Worm (Caenorhabditis elegans) whole organism, midembryonic: ENCODE measurements around the gene sun-1.

Experiments
- T22C8.4 ChIP-seq: fragments of 200-800 bp; sonication (Bioruptor generic); IDR thresholded peaks from 2 replicates; pipeline ENCODE4 v1.3.6; 2022; ENCODE audit warnings: missing genetic modification characterization, missing compliant biosample characterization
- cog-1 ChIP-seq: sonication (generic microtip); optimal IDR thresholded peaks from 2 replicates; lab custom pipeline; 2016; ENCODE audit warnings: missing genetic modification characterization, missing compliant biosample characterization
- flt-1 ChIP-seq: fragments of 200-800 bp; sonication (Bioruptor generic); IDR thresholded peaks from 2 replicates; pipeline ENCODE4 v1.3.6; 2022; ENCODE audit warnings: missing genetic modification characterization, missing compliant biosample characterization
- klf-2 ChIP-seq: fragments of 200-800 bp; sonication (Bioruptor generic); conservative IDR thresholded peaks from 2 replicates; pipeline ENCODE4 v1.3.6; 2022; ENCODE audit warnings: missing genetic modification reagents, missing genetic modification characterization, missing compliant biosample characterization
- med-1 ChIP-seq: sonication (generic microtip); optimal IDR thresholded peaks from 2 replicates; lab custom pipeline; 2017; ENCODE audit warnings: missing genetic modification characterization, mild to moderate bottlenecking, missing compliant biosample characterization, antibody characterized with exemption, missing genetic modification reagents; ENCODE audit not compliant: insufficient read depth
- ref-1 ChIP-seq: fragments of 200-800 bp; sonication (Bioruptor generic); conservative IDR thresholded peaks from 2 replicates; pipeline ENCODE4 v1.3.6; 2022; ENCODE audit warnings: missing genetic modification reagents, missing genetic modification characterization, missing compliant biosample characterization
- tab-1 ChIP-seq: fragments of 200-800 bp; sonication (Bioruptor generic); IDR thresholded peaks from 2 replicates; pipeline ENCODE4 v1.3.6; 2022; ENCODE audit warnings: missing genetic modification characterization, missing compliant biosample characterization
- ztf-23 ChIP-seq: fragments of 200-800 bp; sonication (Bioruptor generic); IDR thresholded peaks from 2 replicates; pipeline ENCODE4 v1.3.6; 2022; ENCODE audit warnings: missing genetic modification reagents, missing genetic modification characterization, missing compliant biosample characterization
- ztf-29 ChIP-seq: fragments of 200-800 bp; sonication (Bioruptor generic); IDR thresholded peaks from 2 replicates; pipeline ENCODE4 v1.3.6; 2022; ENCODE audit warnings: missing genetic modification reagents, missing genetic modification characterization, missing compliant biosample characterization

The sun-1 gene

ce11 chrV:13193488-13194042, at the start of gene sun-1:
Gene sun-1, minus strand, starts transcription at chrV:13193538.
- TF ChIP-seq med-1 (GFP tag; lab: Kevin White, UChicago) (no peak), ref-1 (GFP tag; lab: Robert Waterston, UW) (no peak), flt-1 (GFP tag; lab: Robert Waterston, UW) (no peak), T22C8.4 (GFP tag; lab: Robert Waterston, UW) (no peak), klf-2 (GFP tag; lab: Robert Waterston, UW) (no peak), ztf-23 (GFP tag; lab: Robert Waterston, UW) (no peak), ztf-29 (GFP tag; lab: Robert Waterston, UW) (no peak), cog-1 (no peak), tab-1 (GFP tag; lab: Robert Waterston, UW) (no peak)

ce11 chrV:13239720-13240119, 46.4 kb upstream of the sun-1 start:
- 0 out of 2 replicates have a peak, but pooled peaks have one; percentile 41 for TF ChIP-seq tab-1 (GFP tag; lab: Robert Waterston, UW)

ce11 chrV:13236507-13236906, 43.2 kb upstream of the sun-1 start, which contains the start of gene dmd-10:
Gene dmd-10, minus strand, starts transcription at chrV:13236607.
- no peak for TF ChIP-seq med-1 (GFP tag; lab: Kevin White, UChicago)
- no peak for TF ChIP-seq ref-1 (GFP tag; lab: Robert Waterston, UW)
- TF ChIP-seq cog-1: no peak
- no peak for TF ChIP-seq T22C8.4 (GFP tag; lab: Robert Waterston, UW)
- no peak for TF ChIP-seq flt-1 (GFP tag; lab: Robert Waterston, UW)
- no peak for TF ChIP-seq ztf-29 (GFP tag; lab: Robert Waterston, UW)
- no peak for TF ChIP-seq tab-1 (GFP tag; lab: Robert Waterston, UW)

- no peak for TF ChIP-seq cog-1
- TF ChIP-seq ztf-29 (GFP tag; lab: Robert Waterston, UW): no peak
Observed at ce11 chrV:13235313-13235712, 42.0 kb upstream of the sun-1 start.

ce11 chrV:13229538-13229937, 36.2 kb upstream of the sun-1 start:
- TF ChIP-seq ref-1 (GFP tag; lab: Robert Waterston, UW): no peak
- TF ChIP-seq tab-1 (GFP tag; lab: Robert Waterston, UW): no peak

ce11 chrV:13221066-13221465, 27.7 kb upstream of the sun-1 start:
- TF ChIP-seq flt-1 (GFP tag; lab: Robert Waterston, UW) (no peak), klf-2 (GFP tag; lab: Robert Waterston, UW) (no peak)

- no peak for TF ChIP-seq ztf-23 (GFP tag; lab: Robert Waterston, UW)
- TF ChIP-seq flt-1 (GFP tag; lab: Robert Waterston, UW): no peak
- no peak for TF ChIP-seq T22C8.4 (GFP tag; lab: Robert Waterston, UW)
- TF ChIP-seq med-1 (GFP tag; lab: Kevin White, UChicago): no peak
- TF ChIP-seq tab-1 (GFP tag; lab: Robert Waterston, UW): no peak
Observed at ce11 chrV:13212584-13212983, 19.2 kb upstream of the sun-1 start.

- TF ChIP-seq T22C8.4 (GFP tag; lab: Robert Waterston, UW) (no peak), ref-1 (GFP tag; lab: Robert Waterston, UW) (no peak), cog-1 (no peak), flt-1 (GFP tag; lab: Robert Waterston, UW) (no peak), klf-2 (GFP tag; lab: Robert Waterston, UW) (no peak), tab-1 (GFP tag; lab: Robert Waterston, UW) (no peak), ztf-29 (GFP tag; lab: Robert Waterston, UW) (no peak), ztf-23 (GFP tag; lab: Robert Waterston, UW) (no peak), med-1 (GFP tag; lab: Kevin White, UChicago) (no peak)
Observed at ce11 chrV:13209567-13209966, 16.2 kb upstream of the sun-1 start, which contains the start of gene F57B1.6. Gene F57B1.6, plus strand, starts transcription at chrV:13209645.

- TF ChIP-seq ztf-29 (GFP tag; lab: Robert Waterston, UW) (no peak), ztf-23 (GFP tag; lab: Robert Waterston, UW) (no peak), klf-2 (GFP tag; lab: Robert Waterston, UW) (no peak), ref-1 (GFP tag; lab: Robert Waterston, UW) (no peak), T22C8.4 (GFP tag; lab: Robert Waterston, UW) (no peak), tab-1 (GFP tag; lab: Robert Waterston, UW) (no peak), flt-1 (GFP tag; lab: Robert Waterston, UW) (no peak), med-1 (GFP tag; lab: Kevin White, UChicago) (no peak), cog-1 (no peak)
Observed at ce11 chrV:13207426-13207825, 14.1 kb upstream of the sun-1 start, which contains the start of gene F57B1.5. Gene F57B1.5, plus strand, starts transcription at chrV:13207726.

ce11 chrV:13206514-13206913, 13.2 kb upstream of the sun-1 start:
- TF ChIP-seq flt-1 (GFP tag; lab: Robert Waterston, UW) (no peak), med-1 (GFP tag; lab: Kevin White, UChicago) (no peak), klf-2 (GFP tag; lab: Robert Waterston, UW) (no peak), cog-1 (no peak), ztf-29 (GFP tag; lab: Robert Waterston, UW) (no peak), tab-1 (GFP tag; lab: Robert Waterston, UW) (no peak), ztf-23 (GFP tag; lab: Robert Waterston, UW) (no peak), T22C8.4 (GFP tag; lab: Robert Waterston, UW) (no peak), ref-1 (GFP tag; lab: Robert Waterston, UW) (no peak)
